Worm (Caenorhabditis elegans): Measurements from ENCODE around the gene C07B5.4.

Gene C07B5.4

DNA sequence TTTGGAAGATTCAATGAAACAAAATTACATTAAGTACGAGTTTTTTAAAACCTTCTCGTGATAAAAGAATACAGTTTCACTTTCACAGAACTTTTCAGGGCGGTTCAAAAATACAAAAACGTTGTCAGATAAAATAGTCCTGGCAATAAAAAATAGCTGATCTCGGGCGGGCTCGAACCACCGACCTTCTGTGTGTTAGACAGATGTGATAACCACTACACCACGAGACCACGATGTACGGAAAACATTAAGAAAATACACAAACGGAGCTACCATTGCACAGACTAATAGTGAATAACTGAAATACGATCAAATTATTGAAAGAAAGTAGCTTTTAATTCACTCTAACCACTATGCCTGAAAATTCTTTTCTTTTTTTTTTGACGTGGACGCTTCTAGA is 31.5 kb downstream of the C07B5.4 start:
- TF ChIP-seq fos-1 (tag; optimal IDR thresholded peaks at IDR 0.05) (no peak), zag-1 (tag; optimal IDR thresholded peaks at IDR 0.05) (no peak), pha-4 (tag; optimal IDR thresholded peaks at IDR 0.05) (peak; percentile 35), ama-1 (optimal IDR thresholded peaks at IDR 0.05) (peak; percentile 50), nfya-1 (tag; optimal IDR thresholded peaks at IDR 0.05; ENCODE audit: insufficient read depth) (peak; percentile 25), skn-1 (tag; optimal IDR thresholded peaks at IDR 0.05) (no peak), elt-2 (tag; optimal IDR thresholded peaks at IDR 0.05) (peak; percentile 40)

DNA sequence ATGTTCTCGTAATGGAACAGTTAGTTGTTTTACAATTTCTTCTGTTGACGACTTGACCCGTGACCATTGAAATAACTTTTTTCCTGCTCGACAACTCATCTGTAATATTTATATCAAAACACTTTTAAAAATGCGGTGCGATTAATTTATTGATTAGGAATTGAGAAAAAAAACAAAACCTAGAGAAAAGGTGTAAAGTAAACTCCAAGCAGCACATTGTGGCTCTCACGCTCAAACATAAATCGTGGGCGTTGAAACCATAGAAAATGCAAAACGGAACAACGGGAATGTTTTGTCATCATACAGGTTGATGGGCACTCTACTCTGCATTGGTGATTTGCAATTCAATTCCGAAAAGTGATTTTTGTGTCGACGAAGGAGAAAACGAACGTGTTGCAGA is 36.4 kb downstream of the C07B5.4 start, which contains the start of gene moc-5:
Gene moc-5, minus strand, starts transcription at position 101 of the 400 bp plus-strand sequence.
- TF ChIP-seq egl-27 (tag; optimal IDR thresholded peaks at IDR 0.05) (no peak), ztf-11 (tag; optimal IDR thresholded peaks at IDR 0.05) (no peak), ceh-28 (tag; optimal IDR thresholded peaks at IDR 0.05) (no peak), skn-1 (tag; optimal IDR thresholded peaks at IDR 0.05) (no peak)

DNA sequence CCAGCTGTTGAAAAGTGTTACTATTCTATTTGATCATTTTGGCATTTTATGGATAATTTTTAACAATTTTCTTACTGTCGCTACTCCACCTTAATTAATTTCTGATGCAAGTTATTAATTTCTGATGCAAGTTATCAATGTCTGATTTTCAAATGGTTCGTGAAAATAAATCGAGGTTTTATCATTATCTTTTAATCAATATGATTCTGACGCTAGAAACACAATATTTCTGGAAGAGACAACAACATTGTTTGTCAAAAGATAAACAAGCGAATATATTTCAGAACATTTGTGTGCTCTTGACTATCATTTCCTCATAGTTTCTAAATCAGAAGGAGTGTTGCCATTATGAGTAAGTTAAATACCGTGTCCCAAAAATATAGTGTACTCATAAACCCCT is 37.0 kb downstream of the C07B5.4 start, which contains the start of gene F49E2.2:
Gene F49E2.2, plus strand, starts transcription at position 301 of the 400 bp plus-strand sequence.
- no peak for TF ChIP-seq R02D3.7 (tag; optimal IDR thresholded peaks at IDR 0.05)
- TF ChIP-seq nhr-43 (tag; optimal IDR thresholded peaks at IDR 0.05; ENCODE audit: poor library complexity, severe bottlenecking): no peak
- no peak for TF ChIP-seq nhr-25 (tag; optimal IDR thresholded peaks at IDR 0.05)
- no peak for TF ChIP-seq aly-2 (tag; optimal IDR thresholded peaks at IDR 0.05)
- TF ChIP-seq nhr-237 (tag; optimal IDR thresholded peaks at IDR 0.05): no peak
- no peak for TF ChIP-seq pqm-1 (tag; optimal IDR thresholded peaks at IDR 0.05)
- no peak for TF ChIP-seq lsy-12 (tag; optimal IDR thresholded peaks at IDR 0.05)
- no peak for TF ChIP-seq nhr-11 (tag; optimal IDR thresholded peaks at IDR 0.05)

DNA sequence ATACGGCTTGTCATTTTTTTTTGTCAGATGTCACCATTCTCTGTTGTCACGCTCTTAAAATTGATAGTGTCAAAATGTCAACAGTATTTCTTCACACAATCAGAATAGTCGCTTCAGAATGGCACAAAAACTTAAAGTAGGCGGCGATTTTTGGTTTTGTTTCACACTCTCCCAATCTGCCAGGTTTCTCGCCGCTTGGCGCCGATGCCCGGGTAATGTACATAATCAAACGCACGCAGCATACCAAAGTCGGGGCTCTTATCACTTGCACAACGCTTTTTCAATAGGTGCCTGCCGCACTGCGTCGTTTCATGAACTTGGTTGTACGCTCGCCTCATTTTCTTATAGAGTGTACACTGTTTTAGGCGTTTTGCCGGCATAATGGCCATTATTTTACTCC is 39.1 kb downstream of the C07B5.4 start:
- TF ChIP-seq ceh-9 (tag; optimal IDR thresholded peaks at IDR 0.05): no peak
- TF ChIP-seq nhr-11 (tag; optimal IDR thresholded peaks at IDR 0.05): no peak
- TF ChIP-seq ama-1 (optimal IDR thresholded peaks at IDR 0.05): no peak
- no peak for TF ChIP-seq mml-1 (tag; optimal IDR thresholded peaks at IDR 0.05)
- peak; percentile 55 for TF ChIP-seq pqm-1 (tag; optimal IDR thresholded peaks at IDR 0.05)
- peak; percentile 87 for TF ChIP-seq elt-2 (tag; optimal IDR thresholded peaks at IDR 0.05)
- no peak for TF ChIP-seq unc-62 (GFP tag; optimal IDR thresholded peaks at IDR 0.05)
- no peak for TF ChIP-seq nhr-25 (tag; optimal IDR thresholded peaks at IDR 0.05)
- no peak for TF ChIP-seq elt-1 (tag; optimal IDR thresholded peaks at IDR 0.05)
- no peak for TF ChIP-seq nhr-77 (tag; optimal IDR thresholded peaks at IDR 0.05)
- no peak for TF ChIP-seq jun-1 (tag; optimal IDR thresholded peaks at IDR 0.05)
- no peak for TF ChIP-seq unc-39 (tag; optimal IDR thresholded peaks at IDR 0.05)
- TF ChIP-seq ceh-28 (tag; optimal IDR thresholded peaks at IDR 0.05): no peak
- TF ChIP-seq sea-2 (GFP tag; optimal IDR thresholded peaks at IDR 0.05): no peak
- no peak for TF ChIP-seq fkh-2 (tag; optimal IDR thresholded peaks at IDR 0.05)
- TF ChIP-seq R02D3.7 (tag; optimal IDR thresholded peaks at IDR 0.05): no peak

DNA sequence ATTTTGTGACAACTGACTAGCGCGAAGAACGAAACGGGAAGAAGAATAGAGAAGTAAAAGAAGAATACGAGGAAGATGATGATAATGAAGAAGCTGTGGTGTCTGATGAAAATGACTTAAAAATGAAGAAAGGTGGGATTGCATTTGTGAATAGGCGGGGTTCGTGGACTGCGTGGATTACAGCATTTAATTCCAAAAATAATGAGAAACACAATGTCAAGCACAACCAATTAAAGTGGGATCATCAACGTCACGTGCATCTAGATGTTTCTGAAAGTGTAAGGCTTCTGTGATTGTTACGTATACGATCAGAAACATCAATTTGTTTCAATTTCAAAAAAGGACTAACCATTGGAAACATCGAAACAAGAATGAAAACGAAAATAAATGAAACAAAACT is 47.5 kb downstream of the C07B5.4 start, which contains the start of gene glb-17:
Gene glb-17, minus strand, starts transcription at position 101 of the 400 bp plus-strand sequence.
- no peak for TF ChIP-seq ztf-11 (tag; optimal IDR thresholded peaks at IDR 0.05)
- no peak for TF ChIP-seq skn-1 (tag; optimal IDR thresholded peaks at IDR 0.05)
- no peak for TF ChIP-seq pha-4 (tag; optimal IDR thresholded peaks at IDR 0.05)
- TF ChIP-seq unc-62 (GFP tag; optimal IDR thresholded peaks at IDR 0.05): no peak
- TF ChIP-seq nhr-43 (tag; optimal IDR thresholded peaks at IDR 0.05; ENCODE audit: poor library complexity, severe bottlenecking): no peak
- TF ChIP-seq lin-39 (tag; optimal IDR thresholded peaks at IDR 0.05): no peak
- TF ChIP-seq nhr-77 (tag; optimal IDR thresholded peaks at IDR 0.05): no peak
- TF ChIP-seq elt-2 (tag; optimal IDR thresholded peaks at IDR 0.05): no peak
- TF ChIP-seq ceh-82 (tag; optimal IDR thresholded peaks at IDR 0.05): no peak
- no peak for TF ChIP-seq daf-12 (tag; optimal IDR thresholded peaks at IDR 0.05)
- no peak for TF ChIP-seq zag-1 (tag; optimal IDR thresholded peaks at IDR 0.05)
- TF ChIP-seq nhr-25 (tag; optimal IDR thresholded peaks at IDR 0.05): no peak

DNA sequence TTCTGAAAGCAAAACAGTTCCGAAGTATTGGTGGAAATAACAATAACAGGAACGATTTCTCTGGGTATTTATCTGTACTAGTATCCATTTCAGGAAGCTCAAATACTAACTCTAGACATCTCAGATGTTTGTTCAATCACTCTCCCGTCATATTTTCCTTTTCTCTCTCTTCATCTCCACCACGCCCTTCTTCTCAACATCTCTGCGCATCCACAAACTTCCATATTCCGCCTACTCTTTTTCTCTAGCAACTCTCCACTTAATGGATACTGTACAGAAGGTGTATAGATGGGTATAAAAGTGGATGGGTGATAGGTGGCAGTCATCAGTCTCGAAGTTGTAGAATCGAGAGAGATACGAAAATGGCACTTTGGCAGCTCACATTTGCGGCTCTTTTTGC is 54.9 kb downstream of the C07B5.4 start, which contains the start of gene gpx-5:
Gene gpx-5, plus strand, starts transcription at position 336 of the 400 bp plus-strand sequence.
- TF ChIP-seq zag-1 (tag; optimal IDR thresholded peaks at IDR 0.05): no peak
- TF ChIP-seq aly-2 (tag; optimal IDR thresholded peaks at IDR 0.05): no peak
- TF ChIP-seq lin-15B (tag; optimal IDR thresholded peaks at IDR 0.05): no peak
- TF ChIP-seq unc-62 (GFP tag; optimal IDR thresholded peaks at IDR 0.05): no peak
- no peak for TF ChIP-seq mdl-1 (tag; optimal IDR thresholded peaks at IDR 0.05)
- peak; percentile 5 for TF ChIP-seq egl-5 (tag; optimal IDR thresholded peaks at IDR 0.05)
- no peak for TF ChIP-seq ceh-28 (tag; optimal IDR thresholded peaks at IDR 0.05)
- no peak for TF ChIP-seq pqm-1 (tag; optimal IDR thresholded peaks at IDR 0.05)
- no peak for TF ChIP-seq nhr-67 (tag; optimal IDR thresholded peaks at IDR 0.05)
- no peak for TF ChIP-seq fkh-10 (GFP tag; optimal IDR thresholded peaks at IDR 0.05)
- TF ChIP-seq nfya-1 (tag; optimal IDR thresholded peaks at IDR 0.05; ENCODE audit: insufficient read depth): peak; percentile 17
- TF ChIP-seq pha-4 (tag; optimal IDR thresholded peaks at IDR 0.05): peak; percentile 60
- no peak for TF ChIP-seq mml-1 (tag; optimal IDR thresholded peaks at IDR 0.05)
- TF ChIP-seq jun-1 (tag; optimal IDR thresholded peaks at IDR 0.05): no peak
- no peak for TF ChIP-seq ZK546.5 (tag; optimal IDR thresholded peaks at IDR 0.05)
- no peak for TF ChIP-seq nhr-12 (tag; optimal IDR thresholded peaks at IDR 0.05)
- TF ChIP-seq nhr-25 (tag; optimal IDR thresholded peaks at IDR 0.05): peak; percentile 59
- TF ChIP-seq tbx-2 (tag; optimal IDR thresholded peaks at IDR 0.05): no peak
- no peak for TF ChIP-seq nhr-77 (tag; optimal IDR thresholded peaks at IDR 0.05)
- TF ChIP-seq lin-39 (tag; optimal IDR thresholded peaks at IDR 0.05): no peak
- no peak for TF ChIP-seq elt-2 (tag; optimal IDR thresholded peaks at IDR 0.05)
- no peak for TF ChIP-seq egl-27 (tag; optimal IDR thresholded peaks at IDR 0.05)
- no peak for TF ChIP-seq elt-1 (tag; optimal IDR thresholded peaks at IDR 0.05)
- TF ChIP-seq fkh-2 (tag; optimal IDR thresholded peaks at IDR 0.05): no peak
- no peak for TF ChIP-seq nhr-237 (tag; optimal IDR thresholded peaks at IDR 0.05)
- peak; percentile 47 for TF ChIP-seq nhr-23 (tag; optimal IDR thresholded peaks at IDR 0.05)
- no peak for TF ChIP-seq lsy-12 (tag; optimal IDR thresholded peaks at IDR 0.05)
